Worm (Caenorhabditis elegans): Measurements from ENCODE around the gene C50F4.12.
A peak's percentile ranks its signal among the peaks of the same experiment; 100 is the strongest.

ce11 chrV:9546860-9547269 is 7.3 kb upstream of the C50F4.12 start, which contains the start of gene his-37:
- TF ChIP-seq lin-15B (tag; optimal IDR thresholded peaks at IDR 0.05) (peak; percentile 92), lin-35 (GFP tag; optimal IDR thresholded peaks at IDR 0.05) (peak; percentile 89 to 95)
